Worm (Caenorhabditis elegans) whole organism, late embryonic: ENCODE measurements around the gene C26E1.2.

Experiments used
- C08G9.2 ChIP-seq: sonication (generic microtip); optimal IDR thresholded peaks from 2 replicates; lab custom pipeline; 2016; ENCODE audit warnings: mild to moderate bottlenecking, missing genetic modification characterization, moderate library complexity, missing compliant biosample characterization
- F13H6.1 ChIP-seq: sonication (generic microtip); optimal IDR thresholded peaks from 2 replicates; lab custom pipeline; 2016; ENCODE audit warnings: missing genetic modification characterization, missing compliant biosample characterization
- ama-1 ChIP-seq: fragments of 150-350 bp; optimal IDR thresholded peaks from 2 replicates; lab custom pipeline; 2014
- ceh-18 ChIP-seq: sonication (generic microtip); optimal IDR thresholded peaks from 2 replicates; lab custom pipeline; 2016; ENCODE audit warnings: missing genetic modification characterization, missing compliant biosample characterization
- ceh-19 ChIP-seq: fragments of 200-800 bp; sonication (Bioruptor generic); optimal IDR thresholded peaks from 2 replicates; lab custom pipeline; 2018; ENCODE audit warnings: mild to moderate bottlenecking, missing genetic modification characterization, missing compliant biosample characterization
- hlh-13 ChIP-seq: fragments of 200-800 bp; sonication (Bioruptor generic); optimal IDR thresholded peaks from 2 replicates; lab custom pipeline; 2018; ENCODE audit warnings: mild to moderate bottlenecking, missing genetic modification characterization, missing compliant biosample characterization
- pha-4 ChIP-seq: fragments of 150-350 bp; optimal IDR thresholded peaks from 2 replicates; lab custom pipeline; 2018; ENCODE audit warnings: missing biosample characterization, missing genetic modification reagents, missing genetic modification characterization

DNA sequence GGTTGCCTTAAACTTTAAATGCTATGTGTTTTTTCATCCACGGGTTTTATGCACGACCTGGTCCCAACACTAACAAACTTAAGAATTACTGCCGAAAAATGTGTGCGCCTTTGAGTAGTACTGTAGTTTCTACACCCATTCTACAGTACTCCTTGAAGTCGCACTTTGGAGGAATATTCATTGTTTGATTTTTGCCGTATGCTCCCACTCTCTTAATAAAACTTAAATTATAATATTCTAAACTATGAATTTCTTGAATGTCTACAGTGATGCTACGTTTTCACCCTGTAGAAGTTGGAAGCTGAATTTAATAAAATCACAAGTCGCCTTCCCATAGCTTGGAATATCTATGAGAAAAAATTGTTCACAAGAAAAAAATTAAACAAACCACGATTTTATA lies 4.9 kb downstream of the C26E1.2 start:
- no peak for TF ChIP-seq ceh-19 (GFP tag; lab: Kevin White, UChicago)
- TF ChIP-seq F13H6.1 (tag; lab: Kevin White, UChicago), result no peak
- no peak for TF ChIP-seq C08G9.2 (tag; lab: Kevin White, UChicago)
- TF ChIP-seq ama-1 (lab: Kevin White, UChicago), result no peak
- no peak for TF ChIP-seq ceh-18 (tag; lab: Kevin White, UChicago)
- TF ChIP-seq hlh-13 (GFP tag; lab: Kevin White, UChicago), result no peak
- TF ChIP-seq pha-4 (tag; lab: Kevin White, UChicago), result no peak
